Worm (Caenorhabditis elegans): ENCODE results near the gene enpl-1.

- TF ChIP-seq fos-1 (tag; optimal IDR thresholded peaks at IDR 0.05) (no peak), unc-62 (GFP tag; optimal IDR thresholded peaks at IDR 0.05 in 1 of 2) (no peak), unc-62 (tag; optimal IDR thresholded peaks at IDR 0.05) (no peak), F49E8.2 (tag; optimal IDR thresholded peaks at IDR 0.05; ENCODE audit: borderline replicate concordance) (no peak), nhr-102 (tag; optimal IDR thresholded peaks at IDR 0.05) (no peak), gei-8 (GFP tag; optimal IDR thresholded peaks at IDR 0.05) (no peak), skn-1 (tag; optimal IDR thresholded peaks at IDR 0.05) (no peak), ama-1 (optimal IDR thresholded peaks at IDR 0.05) (no peak)
Measured at ce11 chrIV:11130774-11131173, 11.7 kb downstream of the enpl-1 start.
